Worm (Caenorhabditis elegans): ENCODE data around the gene Y46C8AM.1.
"Not testable (repeated sequence)": the region's sequence is repeated elsewhere in the genome, so short reads cannot be mapped to it uniquely, and the experiment has no call there.

ce11 chrIV:3932408-3932807 lies 30.3 kb upstream of the Y46C8AM.1 start, which contains the start of gene clec-70:
- not testable (repeated sequence) for TF ChIP-seq fos-1 (tag; optimal IDR thresholded peaks at IDR 0.05); sea-2 (GFP tag; optimal IDR thresholded peaks at IDR 0.05); elt-3 (tag; optimal IDR thresholded peaks at IDR 0.05); nhr-76 (tag; optimal IDR thresholded peaks at IDR 0.05); jun-1 (tag; optimal IDR thresholded peaks at IDR 0.05); nhr-11 (tag; optimal IDR thresholded peaks at IDR 0.05); nfya-1 (tag; optimal IDR thresholded peaks at IDR 0.05; ENCODE audit: insufficient read depth); egl-5 (tag; optimal IDR thresholded peaks at IDR 0.05); ama-1 (optimal IDR thresholded peaks at IDR 0.05); nhr-77 (tag; optimal IDR thresholded peaks at IDR 0.05)

All from whole organism, L3 larva.